Fruit fly (Drosophila melanogaster): ENCODE data around the gene Vps39.

Gene Vps39

dm6 chr3R:18226809-18227157, 47.5 kb downstream of the Vps39 start:
- TF ChIP-seq Hr78 (GFP tag; optimal IDR thresholded peaks at IDR 0.05) (no peak), Myc (optimal IDR thresholded peaks at IDR 0.05) (no peak), Vsx2 (GFP tag; optimal IDR thresholded peaks at IDR 0.05; ENCODE audit: partially characterized antibody) (no peak), Dfd (GFP tag; optimal IDR thresholded peaks at IDR 0.05) (no peak), brk (GFP tag; optimal IDR thresholded peaks at IDR 0.05) (no peak), ey (GFP tag; optimal IDR thresholded peaks at IDR 0.05) (no peak), psq (GFP tag; optimal IDR thresholded peaks at IDR 0.05) (no peak), dsf (GFP tag; optimal IDR thresholded peaks at IDR 0.05; ENCODE audit: borderline replicate concordance) (no peak), dmrt93B (GFP tag; optimal IDR thresholded peaks at IDR 0.05) (no peak), Hr83 (GFP tag; optimal IDR thresholded peaks at IDR 0.05; ENCODE audit: poor library complexity, severe bottlenecking) (no peak), OdsH (GFP tag; optimal IDR thresholded peaks at IDR 0.05) (no peak), fru (GFP tag; optimal IDR thresholded peaks at IDR 0.05) (no peak), GATAd (GFP tag; optimal IDR thresholded peaks at IDR 0.05) (no peak)

DNA sequence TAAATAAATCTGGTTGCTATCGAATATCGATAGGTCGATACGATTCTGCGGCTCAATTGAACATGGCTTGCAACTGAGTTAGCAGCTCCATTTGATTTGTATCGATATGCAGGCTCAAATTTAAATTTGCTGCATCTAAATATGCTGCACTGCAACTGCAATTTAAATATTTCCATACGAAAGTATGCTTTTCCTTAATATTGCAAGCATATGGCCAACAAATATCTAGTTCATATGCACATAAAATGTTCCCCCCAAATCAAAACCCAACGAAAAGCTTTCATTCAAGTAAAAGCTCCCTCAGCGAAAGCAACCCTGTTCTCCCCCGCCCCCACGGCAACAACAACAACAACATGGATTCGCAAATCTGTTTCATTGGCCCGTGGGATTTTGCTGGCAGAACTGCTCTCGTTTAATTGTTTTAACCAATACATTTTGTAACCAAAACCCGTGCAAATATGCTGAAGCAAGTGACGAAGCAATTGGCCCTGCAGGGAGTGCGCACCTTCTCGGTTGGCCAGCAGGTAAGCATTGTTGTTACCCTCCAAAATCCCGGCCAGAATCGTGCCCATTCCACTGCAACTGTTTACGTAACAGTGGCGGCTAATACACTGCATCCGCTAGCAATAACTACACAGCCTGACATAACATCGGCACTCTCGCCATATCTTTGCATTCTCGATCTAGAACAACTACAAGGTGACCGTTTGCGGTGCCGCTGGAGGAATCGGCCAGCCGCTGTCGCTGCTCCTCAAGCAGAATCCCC, 48.0 kb downstream of the Vps39 start, which contains the start of the genes CG7168 and Mdh2:
CG7168 (minus strand) TSS at position 40 of the 766 bp plus-strand sequence.
Mdh2 (plus strand) TSS at position 354 of the 766 bp plus-strand sequence.
- TF ChIP-seq Mio (GFP tag; optimal IDR thresholded peaks at IDR 0.05) = no peak
- TF ChIP-seq GATAd (GFP tag; optimal IDR thresholded peaks at IDR 0.05) = no peak
- no peak for TF ChIP-seq sage (GFP tag; optimal IDR thresholded peaks at IDR 0.05)
- peak; percentile 10 for TF ChIP-seq HLH106 (tag; optimal IDR thresholded peaks at IDR 0.05)
- no peak for TF ChIP-seq Hr78 (GFP tag; optimal IDR thresholded peaks at IDR 0.05)
- no peak for TF ChIP-seq Abd-B (GFP tag; optimal IDR thresholded peaks at IDR 0.05)
- TF ChIP-seq h (GFP tag; optimal IDR thresholded peaks at IDR 0.05) = peak; percentile 34
- no peak for TF ChIP-seq Myc (optimal IDR thresholded peaks at IDR 0.05)
- no peak for TF ChIP-seq dmrt93B (GFP tag; optimal IDR thresholded peaks at IDR 0.05)
- peak; percentile 13 for TF ChIP-seq Sp1 (GFP tag; optimal IDR thresholded peaks at IDR 0.05)
- no peak for TF ChIP-seq N (GFP tag; optimal IDR thresholded peaks at IDR 0.05)
- no peak for TF ChIP-seq Dfd (GFP tag; optimal IDR thresholded peaks at IDR 0.05)
- no peak for TF ChIP-seq sv (GFP tag; optimal IDR thresholded peaks at IDR 0.05)
- no peak for TF ChIP-seq Rel (GFP tag; optimal IDR thresholded peaks at IDR 0.05)
- TF ChIP-seq Rel (tag; optimal IDR thresholded peaks at IDR 0.05) = peak; percentile 95
- TF ChIP-seq Hr83 (GFP tag; optimal IDR thresholded peaks at IDR 0.05; ENCODE audit: poor library complexity, severe bottlenecking) = no peak
- TF ChIP-seq br (GFP tag; optimal IDR thresholded peaks at IDR 0.05) = no peak
- TF ChIP-seq rgr (GFP tag; optimal IDR thresholded peaks at IDR 0.05) = no peak
- TF ChIP-seq lola (GFP tag; optimal IDR thresholded peaks at IDR 0.05) = no peak
- no peak for TF ChIP-seq ey (GFP tag; optimal IDR thresholded peaks at IDR 0.05)
- TF ChIP-seq dsf (GFP tag; optimal IDR thresholded peaks at IDR 0.05; ENCODE audit: borderline replicate concordance) = peak; percentile 5
- TF ChIP-seq Jra (GFP tag; optimal IDR thresholded peaks at IDR 0.05) = no peak
- no peak for TF ChIP-seq tai (GFP tag; optimal IDR thresholded peaks at IDR 0.05)
- TF ChIP-seq pan (optimal IDR thresholded peaks at IDR 0.05) = no peak
- TF ChIP-seq foxo (GFP tag; optimal IDR thresholded peaks at IDR 0.05) = peak in 1 of 2 experiments; percentile 15
- no peak for TF ChIP-seq woc (GFP tag; optimal IDR thresholded peaks at IDR 0.05)
- no peak for TF ChIP-seq brk (GFP tag; optimal IDR thresholded peaks at IDR 0.05)
- peak; percentile 4 for TF ChIP-seq Dif (GFP tag; optimal IDR thresholded peaks at IDR 0.05; ENCODE audit: partially characterized antibody)
- TF ChIP-seq usp (GFP tag; optimal IDR thresholded peaks at IDR 0.05) = no peak
- no peak for TF ChIP-seq psq (GFP tag; optimal IDR thresholded peaks at IDR 0.05)
- no peak for TF ChIP-seq Vsx2 (GFP tag; optimal IDR thresholded peaks at IDR 0.05; ENCODE audit: partially characterized antibody)
- TF ChIP-seq dl (GFP tag; optimal IDR thresholded peaks at IDR 0.05; ENCODE audit: insufficient read depth in 1 of 2, partially characterized antibody in 2 of 2) = no peak
- no peak for TF ChIP-seq CG32264 (GFP tag; optimal IDR thresholded peaks at IDR 0.05)
- no peak for TF ChIP-seq jim (GFP tag; optimal IDR thresholded peaks at IDR 0.05)
- no peak for TF ChIP-seq CrebA (GFP tag; optimal IDR thresholded peaks at IDR 0.05; ENCODE audit: borderline replicate concordance)
- peak; percentile 1 for TF ChIP-seq Hnf4 (GFP tag; optimal IDR thresholded peaks at IDR 0.05)
- TF ChIP-seq fru (GFP tag; optimal IDR thresholded peaks at IDR 0.05) = no peak
- no peak for TF ChIP-seq OdsH (GFP tag; optimal IDR thresholded peaks at IDR 0.05)
- no peak for TF ChIP-seq CG9705 (GFP tag; optimal IDR thresholded peaks at IDR 0.05)

All from whole organism, wandering third instar larva.